Worm (Caenorhabditis elegans): Measurements from ENCODE around the gene ptr-18.
A peak's percentile ranks its signal among the peaks of the same experiment; 100 is the strongest.

The ptr-18 gene

ce11 chrII:12961743-12962142 lies 3.6 kb upstream of the ptr-18 start:
- peak; percentile 86 for TF ChIP-seq aha-1 (tag)
- TF ChIP-seq F10B5.3 (tag; optimal IDR thresholded peaks at IDR 0.05): no peak

ce11 chrII:12965138-12965537 lies 208 bp upstream of the ptr-18 start:
- no peak for TF ChIP-seq nhr-111 (GFP tag; optimal IDR thresholded peaks at IDR 0.05)
- TF ChIP-seq nhr-6 (tag; optimal IDR thresholded peaks at IDR 0.05): no peak
- TF ChIP-seq Y48G9A.11 (GFP tag; IDR thresholded peaks at IDR 0.05): no peak
- no peak for TF ChIP-seq dpl-1 (GFP tag; optimal IDR thresholded peaks at IDR 0.05)
- no peak for TF ChIP-seq F37D6.2 (tag; optimal IDR thresholded peaks at IDR 0.05)
- no peak for TF ChIP-seq hif-1 (tag; optimal IDR thresholded peaks at IDR 0.05)
- TF ChIP-seq mes-2 (tag; optimal IDR thresholded peaks at IDR 0.05; ENCODE audit: poor library complexity, severe bottlenecking): no peak
- TF ChIP-seq spr-1 (tag; optimal IDR thresholded peaks at IDR 0.05): no peak
- no peak for TF ChIP-seq dmd-9 (GFP tag; IDR thresholded peaks at IDR 0.05)
- TF ChIP-seq F44E2.7 (GFP tag; IDR thresholded peaks at IDR 0.05): no peak
- TF ChIP-seq lin-39 (tag; optimal IDR thresholded peaks at IDR 0.05): no peak
- no peak for TF ChIP-seq lsy-2 (tag; optimal IDR thresholded peaks at IDR 0.05)
- no peak for TF ChIP-seq lin-38 (GFP tag; IDR thresholded peaks at IDR 0.05)
- TF ChIP-seq tag-97 (GFP tag; IDR thresholded peaks at IDR 0.05): no peak

- peak; percentile 44 for TF ChIP-seq mxl-3 (GFP tag; optimal IDR thresholded peaks at IDR 0.05)
- TF ChIP-seq daf-12 (tag; optimal IDR thresholded peaks at IDR 0.05): no peak
- TF ChIP-seq hlh-11 (tag; optimal IDR thresholded peaks at IDR 0.05): peak; percentile 45
Observed at ce11 chrII:12965589-12965988, 243 bp downstream of the ptr-18 start.

- TF ChIP-seq mep-1 (tag; optimal IDR thresholded peaks at IDR 0.05): no peak
- TF ChIP-seq aha-1 (tag): peak; percentile 6
- no peak for TF ChIP-seq mxl-2 (GFP tag; conservative IDR thresholded peaks at IDR 0.05)
Observed at ce11 chrII:12966274-12966673, 928 bp downstream of the ptr-18 start.

ce11 chrII:12968448-12968969 lies 3.2 kb downstream of the ptr-18 start:
- peak; percentile 16 for TF ChIP-seq snpc-4 (tag; optimal IDR thresholded peaks at IDR 0.05)
- no peak for TF ChIP-seq daf-12 (tag; optimal IDR thresholded peaks at IDR 0.05)

DNA sequence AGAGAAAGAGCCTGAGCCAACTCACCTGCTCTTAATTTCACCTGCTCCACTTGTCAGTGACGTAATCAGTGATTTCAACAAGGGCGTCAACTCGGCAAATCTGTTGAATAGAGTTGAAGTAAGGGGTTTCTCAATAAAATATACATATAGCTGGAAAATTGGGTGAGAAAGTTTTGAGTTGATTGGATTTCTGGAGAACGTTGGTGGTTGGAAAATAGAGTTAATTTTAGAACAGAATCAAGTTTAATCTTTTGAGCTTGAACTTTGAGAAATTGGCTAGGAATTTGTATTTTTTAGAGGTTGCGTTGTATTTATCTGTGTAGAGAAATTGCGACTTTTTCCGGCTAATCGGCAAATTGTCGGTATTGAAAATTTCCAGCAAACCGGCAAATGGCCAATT lies 4.3 kb downstream of the ptr-18 start, which contains the start of gene Y38F1A.4:
Y38F1A.4 (minus strand) TSS at position 101 of the 400 bp plus-strand sequence.
- TF ChIP-seq ces-1 (GFP tag; optimal IDR thresholded peaks at IDR 0.05) (no peak), daf-8 (GFP tag; IDR thresholded peaks at IDR 0.05) (no peak), Y105C5A.15 (GFP tag; IDR thresholded peaks at IDR 0.05) (no peak), cey-2 (tag; optimal IDR thresholded peaks at IDR 0.05; ENCODE audit: borderline replicate concordance, insufficient read depth) (no peak), lin-39 (tag; optimal IDR thresholded peaks at IDR 0.05) (no peak), F37D6.2 (tag; optimal IDR thresholded peaks at IDR 0.05) (no peak), hlh-11 (tag; optimal IDR thresholded peaks at IDR 0.05) (no peak), mdl-1 (tag; optimal IDR thresholded peaks at IDR 0.05) (no peak), F49E8.2 (tag; optimal IDR thresholded peaks at IDR 0.05; ENCODE audit: borderline replicate concordance) (no peak), lin-29 (GFP tag; IDR thresholded peaks at IDR 0.05) (no peak), ceh-44 (GFP tag; IDR thresholded peaks at IDR 0.05) (no peak)

DNA sequence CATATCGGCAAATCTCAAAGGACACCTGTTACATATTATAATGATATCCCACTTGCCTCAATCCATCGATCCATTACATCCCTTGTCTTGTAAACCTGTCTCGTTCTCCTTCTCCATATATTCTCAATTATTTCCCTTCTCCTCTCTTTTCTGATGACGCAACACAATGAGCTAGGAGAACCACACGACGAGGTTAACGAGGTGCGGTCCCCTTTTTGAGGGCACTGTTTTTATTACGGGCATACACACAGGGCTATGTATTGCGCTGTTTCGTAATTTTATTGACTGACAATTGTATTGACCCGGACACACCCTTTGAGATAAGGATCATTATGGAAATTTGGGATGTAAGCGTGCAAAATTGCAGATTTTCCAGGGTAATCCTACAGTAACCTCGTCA lies 13.3 kb downstream of the ptr-18 start:
- TF ChIP-seq unc-62 (GFP tag; optimal IDR thresholded peaks at IDR 0.05 in 1 of 2) (peak in 1 of 2 experiments; percentile 0), unc-62 (tag; optimal IDR thresholded peaks at IDR 0.05) (no peak), spr-1 (tag; optimal IDR thresholded peaks at IDR 0.05) (no peak)
